Worm (Caenorhabditis elegans): ENCODE data around the gene F42G10.1.

F42G10.1 gene

ce11 chrX:10022016-10022415, at the start of gene F42G10.1:
F42G10.1 (minus strand) TSS chrX:10022166.
- TF ChIP-seq W03F9.2 (tag; optimal IDR thresholded peaks at IDR 0.05) (no peak), him-1 (tag; optimal IDR thresholded peaks at IDR 0.05) (no peak), dao-5 (tag; optimal IDR thresholded peaks at IDR 0.05) (no peak)

- TF ChIP-seq dao-5 (tag; optimal IDR thresholded peaks at IDR 0.05) (no peak), W03F9.2 (tag; optimal IDR thresholded peaks at IDR 0.05) (no peak), him-1 (tag; optimal IDR thresholded peaks at IDR 0.05) (no peak)
Observed at ce11 chrX:10069692-10070091, 47.7 kb upstream of the F42G10.1 start, which contains the start of gene mlck-1. mlck-1 (minus strand) TSS chrX:10069792.

- TF ChIP-seq him-1 (tag; optimal IDR thresholded peaks at IDR 0.05): no peak
- no peak for TF ChIP-seq W03F9.2 (tag; optimal IDR thresholded peaks at IDR 0.05)
- no peak for TF ChIP-seq dao-5 (tag; optimal IDR thresholded peaks at IDR 0.05)
Observed at ce11 chrX:10068468-10068867, 46.5 kb upstream of the F42G10.1 start.

ce11 chrX:10060475-10061011, 38.6 kb upstream of the F42G10.1 start, which contains the start of gene ZC373.3:
ZC373.3 (plus strand) TSS chrX:10060525.
- TF ChIP-seq him-1 (tag; optimal IDR thresholded peaks at IDR 0.05) (no peak), dao-5 (tag; optimal IDR thresholded peaks at IDR 0.05) (no peak), W03F9.2 (tag; optimal IDR thresholded peaks at IDR 0.05) (no peak)

- TF ChIP-seq him-1 (tag; optimal IDR thresholded peaks at IDR 0.05): no peak
- TF ChIP-seq dao-5 (tag; optimal IDR thresholded peaks at IDR 0.05): no peak
Observed at ce11 chrX:10058332-10058731, 36.4 kb upstream of the F42G10.1 start, which contains the start of gene ZC373.2. ZC373.2 (minus strand) TSS chrX:10058432.

ce11 chrX:10054410-10054800, 32.4 kb upstream of the F42G10.1 start:
- no peak for TF ChIP-seq him-1 (tag; optimal IDR thresholded peaks at IDR 0.05)
- TF ChIP-seq dao-5 (tag; optimal IDR thresholded peaks at IDR 0.05): no peak
- no peak for TF ChIP-seq W03F9.2 (tag; optimal IDR thresholded peaks at IDR 0.05)

- TF ChIP-seq W03F9.2 (tag; optimal IDR thresholded peaks at IDR 0.05) (no peak), dao-5 (tag; optimal IDR thresholded peaks at IDR 0.05) (no peak), him-1 (tag; optimal IDR thresholded peaks at IDR 0.05) (no peak)
Observed at ce11 chrX:10053742-10054409, 31.9 kb upstream of the F42G10.1 start, which contains the start of gene cbs-1. cbs-1 (plus strand) TSS chrX:10054275.

ce11 chrX:10051625-10052024, 29.7 kb upstream of the F42G10.1 start:
- TF ChIP-seq him-1 (tag; optimal IDR thresholded peaks at IDR 0.05) (no peak), dao-5 (tag; optimal IDR thresholded peaks at IDR 0.05) (no peak), W03F9.2 (tag; optimal IDR thresholded peaks at IDR 0.05) (no peak)

- TF ChIP-seq dao-5 (tag; optimal IDR thresholded peaks at IDR 0.05) (no peak), W03F9.2 (tag; optimal IDR thresholded peaks at IDR 0.05) (no peak), him-1 (tag; optimal IDR thresholded peaks at IDR 0.05) (no peak)
Observed at ce11 chrX:10049160-10049559, 27.2 kb upstream of the F42G10.1 start, which contains the start of gene gnrr-3. gnrr-3 (plus strand) TSS chrX:10049460.

ce11 chrX:10047325-10047724, 25.4 kb upstream of the F42G10.1 start, which contains the start of gene ZC374.2:
ZC374.2 (minus strand) TSS chrX:10047425.
- TF ChIP-seq dao-5 (tag; optimal IDR thresholded peaks at IDR 0.05) (no peak), him-1 (tag; optimal IDR thresholded peaks at IDR 0.05) (no peak), W03F9.2 (tag; optimal IDR thresholded peaks at IDR 0.05) (no peak)

- TF ChIP-seq him-1 (tag; optimal IDR thresholded peaks at IDR 0.05): no peak
- no peak for TF ChIP-seq dao-5 (tag; optimal IDR thresholded peaks at IDR 0.05)
- TF ChIP-seq W03F9.2 (tag; optimal IDR thresholded peaks at IDR 0.05): no peak
Observed at ce11 chrX:10044473-10044872, 22.5 kb upstream of the F42G10.1 start.

- TF ChIP-seq W03F9.2 (tag; optimal IDR thresholded peaks at IDR 0.05) (no peak), him-1 (tag; optimal IDR thresholded peaks at IDR 0.05) (no peak)
Observed at ce11 chrX:10030836-10031235, 8.9 kb upstream of the F42G10.1 start, which contains the start of gene sek-6. sek-6 (plus strand) TSS chrX:10031150.

ce11 chrX:10027556-10027955, 5.6 kb upstream of the F42G10.1 start, which contains the start of gene mkk-4:
mkk-4 (plus strand) TSS chrX:10027856.
- TF ChIP-seq W03F9.2 (tag; optimal IDR thresholded peaks at IDR 0.05) (no peak), dao-5 (tag; optimal IDR thresholded peaks at IDR 0.05) (no peak), him-1 (tag; optimal IDR thresholded peaks at IDR 0.05) (no peak)

ce11 chrX:10026347-10026746, 4.4 kb upstream of the F42G10.1 start:
- no peak for TF ChIP-seq dao-5 (tag; optimal IDR thresholded peaks at IDR 0.05)
- peak; percentile 12 for TF ChIP-seq W03F9.2 (tag; optimal IDR thresholded peaks at IDR 0.05)
